Fruit fly (Drosophila melanogaster): ENCODE results near the gene Pur-alpha.

- no peak for TF ChIP-seq D1 (tag; optimal IDR thresholded peaks at IDR 0.05)
- TF ChIP-seq Snoo (tag; optimal IDR thresholded peaks at IDR 0.05), result no peak
- no peak for TF ChIP-seq CG17806 (tag; optimal IDR thresholded peaks at IDR 0.05)
- no peak for TF ChIP-seq CG15710 (tag; optimal IDR thresholded peaks at IDR 0.05)
These were observed 640 bp downstream of the Pur-alpha start for dm6 chr4:558456-558855.

All from whole organism, pupa.